Worm (Caenorhabditis elegans) whole organism, young adult: Measurements from ENCODE around the gene arle-14.

Experiments used
- B0019.2 ChIP-seq: fragments of 200-800 bp; sonication (Bioruptor generic); conservative IDR thresholded peaks from 2 replicates; pipeline ENCODE4 v1.3.6; 2022; ENCODE audit warnings: missing genetic modification reagents, missing genetic modification characterization, missing compliant biosample characterization
- B0035.1 ChIP-seq: sonication (generic microtip); optimal IDR thresholded peaks from 2 replicates; lab custom pipeline; 2016; ENCODE audit warnings: missing genetic modification characterization, mild to moderate bottlenecking, missing compliant biosample characterization, missing genotype, missing genetic modification reagents
- C17E4.6 ChIP-seq: fragments of 200-800 bp; sonication (Bioruptor generic); IDR thresholded peaks from 2 replicates; pipeline ENCODE4 v1.3.6; 2022; ENCODE audit warnings: missing genetic modification reagents, missing genetic modification characterization, missing compliant biosample characterization
- D2030.7 ChIP-seq: fragments of 200-800 bp; sonication (Bioruptor generic); IDR thresholded peaks from 2 replicates; pipeline ENCODE4 v1.3.6; 2022; ENCODE audit warnings: missing genetic modification reagents, missing genetic modification characterization, missing compliant biosample characterization
- F33H1.4 ChIP-seq: fragments of 200-800 bp; sonication (Bioruptor generic); IDR thresholded peaks from 2 replicates; pipeline ENCODE4 v1.3.6; 2022; ENCODE audit warnings: missing genetic modification reagents, missing genetic modification characterization, missing compliant biosample characterization
- F37B4.10 ChIP-seq: fragments of 200-800 bp; sonication (Bioruptor generic); IDR thresholded peaks from 2 replicates; pipeline ENCODE4 v1.3.6; 2022; ENCODE audit warnings: missing genetic modification characterization, missing compliant biosample characterization
- F39B2.1 ChIP-seq: fragments of 200-800 bp; sonication (Bioruptor generic); IDR thresholded peaks from 2 replicates; pipeline ENCODE4 v1.3.6; 2022; ENCODE audit warnings: missing genetic modification reagents, missing genetic modification characterization, missing compliant biosample characterization
- T07F8.4 ChIP-seq: sonication (generic microtip); optimal IDR thresholded peaks from 2 replicates; lab custom pipeline; 2016; ENCODE audit warnings: mild to moderate bottlenecking, missing genetic modification characterization, moderate library complexity, missing compliant biosample characterization
- Y53G8AR.9 ChIP-seq: fragments of 200-800 bp; sonication (Bioruptor generic); conservative IDR thresholded peaks from 2 replicates; pipeline ENCODE4 v1.3.6; 2022; ENCODE audit warnings: missing genetic modification reagents, missing genetic modification characterization, missing compliant biosample characterization
- Y79H2A.3 ChIP-seq: fragments of 200-800 bp; sonication (Bioruptor generic); conservative IDR thresholded peaks from 2 replicates; pipeline ENCODE4 v1.3.6; 2022; ENCODE audit warnings: missing genetic modification reagents, missing genetic modification characterization, missing compliant biosample characterization
- Y95B8A.8 ChIP-seq: fragments of 200-800 bp; sonication (Bioruptor generic); IDR thresholded peaks from 2 replicates; pipeline ENCODE4 v1.3.6; 2022; ENCODE audit warnings: missing genetic modification reagents, missing genetic modification characterization, missing compliant biosample characterization
- attf-3 ChIP-seq: fragments of 200-800 bp; sonication (Bioruptor generic); conservative IDR thresholded peaks from 2 replicates; pipeline ENCODE4 v1.3.6; 2022; ENCODE audit warnings: missing genetic modification reagents, missing genetic modification characterization, missing compliant biosample characterization
- attf-5 ChIP-seq: fragments of 200-800 bp; sonication (Bioruptor generic); optimal IDR thresholded peaks from 2 replicates; lab custom pipeline; 2018; ENCODE audit warnings: mild to moderate bottlenecking, missing genetic modification characterization, missing compliant biosample characterization
- cebp-1 ChIP-seq, 2 experiments: fragments of 200-800 bp in 1 of 2; sonication (Bioruptor generic) in 1 of 2; sonication (generic microtip) in 1 of 2; IDR thresholded peaks in 1 of 2; optimal IDR thresholded peaks in 1 of 2; 2 replicates each; pipeline versions ENCODE4 v1.3.6 to Lab custom; 2017 to 2022; ENCODE audit warnings: missing compliant biosample characterization in 2 of 2, missing genetic modification characterization in 2 of 2, mild to moderate bottlenecking in 1 of 2, missing genetic modification reagents in 1 of 2, moderate library complexity in 1 of 2
- ceh-100 ChIP-seq: fragments of 200-800 bp; sonication (Bioruptor generic); IDR thresholded peaks from 2 replicates; pipeline ENCODE4 v1.3.6; 2022; ENCODE audit warnings: missing genetic modification reagents, missing genetic modification characterization, missing compliant biosample characterization
- ceh-27 ChIP-seq: fragments of 200-800 bp; sonication (Bioruptor generic); optimal IDR thresholded peaks from 2 replicates; lab custom pipeline; 2018; ENCODE audit warnings: mild to moderate bottlenecking, missing genetic modification characterization, moderate library complexity, missing compliant biosample characterization
- ceh-40 ChIP-seq: fragments of 200-800 bp; sonication (Bioruptor generic); IDR thresholded peaks from 2 replicates; pipeline ENCODE4 v1.3.6; 2022; ENCODE audit warnings: missing genetic modification characterization, missing compliant biosample characterization
- ceh-58 ChIP-seq: fragments of 200-800 bp; sonication (Bioruptor generic); IDR thresholded peaks from 2 replicates; pipeline ENCODE4 v1.3.6; 2022; ENCODE audit warnings: missing genetic modification characterization, missing compliant biosample characterization
- dox-1 ChIP-seq: fragments of 200-800 bp; sonication (Bioruptor generic); IDR thresholded peaks from 2 replicates; pipeline ENCODE4 v1.3.6; 2022; ENCODE audit warnings: missing genetic modification reagents, missing genetic modification characterization, missing compliant biosample characterization
- dpl-1 ChIP-seq: fragments of 150-350 bp; optimal IDR thresholded peaks from 2 replicates; lab custom pipeline; 2014; ENCODE audit warnings: missing biosample characterization, missing genetic modification reagents, missing genetic modification characterization
- efl-1 ChIP-seq: fragments of 150-350 bp; optimal IDR thresholded peaks from 2 replicates; lab custom pipeline; 2014; ENCODE audit warnings: missing biosample characterization, missing genetic modification reagents, missing genetic modification characterization
- ekl-4 ChIP-seq: fragments of 200-800 bp; sonication (Bioruptor generic); IDR thresholded peaks from 2 replicates; pipeline ENCODE4 v1.3.6; 2022; ENCODE audit warnings: missing genetic modification reagents, missing genetic modification characterization, missing compliant biosample characterization
- gei-17 ChIP-seq: fragments of 200-800 bp; sonication (Bioruptor generic); optimal IDR thresholded peaks from 2 replicates; lab custom pipeline; 2018; ENCODE audit warnings: mild to moderate bottlenecking, missing genetic modification characterization, missing compliant biosample characterization
- him-1 ChIP-seq: sonication (generic microtip); optimal IDR thresholded peaks from 2 replicates; lab custom pipeline; 2016; ENCODE audit warnings: missing genotype, missing genetic modification reagents, missing genetic modification characterization, missing compliant biosample characterization
- let-607 ChIP-seq, 2 experiments: fragments of 200-800 bp in 1 of 2; sonication (Bioruptor generic) in 1 of 2; sonication (generic microtip) in 1 of 2; optimal IDR thresholded peaks; 2 replicates each; lab custom pipeline; 2016 to 2018; ENCODE audit warnings: mild to moderate bottlenecking in 2 of 2, missing compliant biosample characterization in 2 of 2, missing genetic modification characterization in 2 of 2, moderate library complexity in 2 of 2, missing genotype in 1 of 2
- lin-54 ChIP-seq: fragments of 200-800 bp; sonication (Bioruptor generic); optimal IDR thresholded peaks from 2 replicates; lab custom pipeline; 2018; ENCODE audit warnings: mild to moderate bottlenecking, missing genetic modification characterization, missing compliant biosample characterization
- lsl-1 ChIP-seq: fragments of 200-800 bp; sonication (Bioruptor generic); optimal IDR thresholded peaks from 2 replicates; lab custom pipeline; 2018; ENCODE audit warnings: mild to moderate bottlenecking, missing genetic modification characterization, moderate library complexity, missing compliant biosample characterization
- madf-8 ChIP-seq: fragments of 200-800 bp; sonication (Bioruptor generic); conservative IDR thresholded peaks from 2 replicates; pipeline ENCODE4 v1.3.6; 2022; ENCODE audit warnings: missing genetic modification reagents, missing genetic modification characterization, missing compliant biosample characterization
- mcd-1 ChIP-seq: fragments of 200-800 bp; sonication (Bioruptor generic); IDR thresholded peaks from 2 replicates; pipeline ENCODE4 v1.3.6; 2022; ENCODE audit warnings: missing genetic modification reagents, missing genetic modification characterization, missing compliant biosample characterization
- mxl-1 ChIP-seq: sonication (generic microtip); optimal IDR thresholded peaks from 2 replicates; lab custom pipeline; 2016; ENCODE audit warnings: missing genetic modification characterization, missing compliant biosample characterization
- nfyb-1 ChIP-seq: fragments of 200-800 bp; sonication (Bioruptor generic); IDR thresholded peaks from 2 replicates; pipeline ENCODE4 v1.3.6; 2022; ENCODE audit warnings: missing genetic modification reagents, missing genetic modification characterization, missing compliant biosample characterization
- pbrm-1 ChIP-seq: fragments of 200-800 bp; sonication (Bioruptor generic); IDR thresholded peaks from 2 replicates; pipeline ENCODE4 v1.3.6; 2022; ENCODE audit warnings: missing genetic modification reagents, missing genetic modification characterization, missing compliant biosample characterization
- pha-4 ChIP-seq: fragments of 150-350 bp; sonication (generic microtip); optimal IDR thresholded peaks from 2 replicates; lab custom pipeline; 2014; ENCODE audit warnings: missing biosample characterization, missing genetic modification reagents, missing genetic modification characterization
- repo-1 ChIP-seq: sonication (generic microtip); optimal IDR thresholded peaks from 2 replicates; lab custom pipeline; 2017; ENCODE audit warnings: mild to moderate bottlenecking, missing genetic modification characterization, missing compliant biosample characterization
- sdz-38 ChIP-seq: sonication (generic microtip); optimal IDR thresholded peaks from 2 replicates; lab custom pipeline; 2016; ENCODE audit warnings: missing genotype, missing genetic modification characterization, missing compliant biosample characterization
- snpc-1.1 ChIP-seq: sonication (generic microtip); optimal IDR thresholded peaks from 2 replicates; lab custom pipeline; 2017; ENCODE audit warnings: missing genetic modification characterization, mild to moderate bottlenecking, missing compliant biosample characterization, antibody characterized with exemption, moderate library complexity, missing genotype, missing genetic modification reagents; ENCODE audit not compliant: insufficient read depth
- snpc-1.3 ChIP-seq: sonication (generic microtip); optimal IDR thresholded peaks from 2 replicates; lab custom pipeline; 2017; ENCODE audit warnings: missing genetic modification characterization, mild to moderate bottlenecking, missing compliant biosample characterization, antibody characterized with exemption, moderate library complexity, missing genotype, missing genetic modification reagents; ENCODE audit not compliant: insufficient read depth
- snpc-3.4 ChIP-seq: sonication (generic microtip); optimal IDR thresholded peaks from 2 replicates; lab custom pipeline; 2017; ENCODE audit warnings: missing genetic modification characterization, mild to moderate bottlenecking, missing compliant biosample characterization, antibody characterized with exemption, moderate library complexity, missing genotype, missing genetic modification reagents
- snpc-4 ChIP-seq, 5 experiments: fragments of 150-350 bp in 1 of 5; sonication (generic microtip) in 4 of 5; optimal IDR thresholded peaks; 2 replicates each; lab custom pipeline; 2014 to 2018; ENCODE audit warnings: missing genetic modification characterization in 5 of 5, missing biosample characterization in 3 of 5, antibody characterized with exemption in 2 of 5, mild to moderate bottlenecking in 2 of 5, missing compliant biosample characterization in 2 of 5, missing genotype in 2 of 5, moderate library complexity in 2 of 5, missing genetic modification reagents in 1 of 5
- sptf-2 ChIP-seq: fragments of 200-800 bp; sonication (Bioruptor generic); optimal IDR thresholded peaks from 2 replicates; lab custom pipeline; 2018; ENCODE audit warnings: mild to moderate bottlenecking, missing genetic modification characterization, missing compliant biosample characterization
- tlf-1 ChIP-seq: fragments of 200-800 bp; sonication (Bioruptor generic); optimal IDR thresholded peaks from 2 replicates; lab custom pipeline; 2018; ENCODE audit warnings: mild to moderate bottlenecking, missing genetic modification characterization, missing compliant biosample characterization
- xnd-1 ChIP-seq: sonication (generic microtip); optimal IDR thresholded peaks from 2 replicates; lab custom pipeline; 2016; ENCODE audit warnings: missing genotype, missing genetic modification reagents, missing genetic modification characterization, missing compliant biosample characterization
- ztf-18 ChIP-seq: sonication (generic microtip); optimal IDR thresholded peaks from 2 replicates; lab custom pipeline; 2016; ENCODE audit warnings: missing genotype, mild to moderate bottlenecking, missing genetic modification characterization, missing compliant biosample characterization
- ztf-25 ChIP-seq: fragments of 200-800 bp; sonication (Bioruptor generic); IDR thresholded peaks from 2 replicates; pipeline ENCODE4 v1.3.6; 2022; ENCODE audit warnings: missing genetic modification reagents, missing genetic modification characterization, missing compliant biosample characterization
- ztf-26 ChIP-seq: sonication (generic microtip); optimal IDR thresholded peaks from 2 replicates; lab custom pipeline; 2017; ENCODE audit warnings: missing genetic modification characterization, missing compliant biosample characterization
- ztf-6 ChIP-seq: fragments of 200-800 bp; sonication (Bioruptor generic); IDR thresholded peaks from 2 replicates; pipeline ENCODE4 v1.3.6; 2022; ENCODE audit warnings: missing genetic modification reagents, missing genetic modification characterization, missing compliant biosample characterization

Gene arle-14

ce11 chrIII:5706077-5706627, 13.4 kb downstream of the arle-14 start, which contains the start of gene rpl-23 (continued):
- TF ChIP-seq nfyb-1 (GFP tag; lab: Robert Waterston, UW), result 0 out of 2 replicates have a peak, but pooled peaks have one; percentile 12
- TF ChIP-seq cebp-1 (GFP tag; IDR thresholded peaks at IDR 0.05; lab: Robert Waterston, UW), result no peak; the same call in 1 of the 2 replicates
- TF ChIP-seq cebp-1 (tag; optimal IDR thresholded peaks at IDR 0.05; lab: Kevin White, UChicago), result peak; percentile 68
- peak; percentile 54 for TF ChIP-seq snpc-1.1 (tag; lab: Kevin White, UChicago)
- no peak for TF ChIP-seq him-1
- no peak for TF ChIP-seq sptf-2 (GFP tag; lab: Kevin White, UChicago)
- TF ChIP-seq ekl-4 (GFP tag; lab: Robert Waterston, UW), result peak; percentile 67; the same call in 1 of the 2 replicates
- peak; percentile 74 for TF ChIP-seq lin-54 (GFP tag; lab: Kevin White, UChicago)
- no peak for TF ChIP-seq ztf-26
- TF ChIP-seq dpl-1 (GFP tag; lab: Kevin White, UChicago), result peak; percentile 68
- TF ChIP-seq ztf-6, result no peak
- no peak for TF ChIP-seq T07F8.4
- peak; percentile 10 for TF ChIP-seq xnd-1 (tag; lab: Kevin White, UChicago)
- peak; percentile 85 for TF ChIP-seq Y53G8AR.9
- no peak for TF ChIP-seq sdz-38 (tag; lab: Kevin White, UChicago)
- TF ChIP-seq D2030.7 (GFP tag; lab: Robert Waterston, UW), result peak; percentile 77
- TF ChIP-seq lsl-1, result peak; percentile 62
- peak; percentile 78 for TF ChIP-seq snpc-1.3 (tag; lab: Kevin White, UChicago)
- TF ChIP-seq let-607 (tag; optimal IDR thresholded peaks at IDR 0.05; lab: Kevin White, UChicago), result peak in 1 of 2 experiments; percentile 1
- TF ChIP-seq snpc-3.4, result peak; percentile 87
- peak; percentile 57 for TF ChIP-seq attf-3
- TF ChIP-seq madf-8 (GFP tag; lab: Robert Waterston, UW), result peak; percentile 41
- peak; percentile 77 for TF ChIP-seq ceh-27 (GFP tag; lab: Kevin White, UChicago)
- TF ChIP-seq mxl-1 (tag; lab: Kevin White, UChicago), result no peak
- TF ChIP-seq tlf-1, result peak; percentile 67
- peak; percentile 73 for TF ChIP-seq mcd-1 (GFP tag; lab: Robert Waterston, UW)
- TF ChIP-seq pbrm-1 (GFP tag; lab: Robert Waterston, UW), result peak; percentile 67
- TF ChIP-seq F39B2.1, result no peak
- peak; percentile 40 for TF ChIP-seq ztf-18
- no peak for TF ChIP-seq repo-1 (tag; lab: Kevin White, UChicago)
- TF ChIP-seq B0019.2 (GFP tag; lab: Robert Waterston, UW), result peak; percentile 48; the same call in 1 of the 2 replicates
- no peak for TF ChIP-seq ceh-58 (GFP tag; lab: Robert Waterston, UW)
- no peak for TF ChIP-seq C17E4.6 (GFP tag; lab: Robert Waterston, UW)
- TF ChIP-seq ceh-100 (GFP tag; lab: Robert Waterston, UW), result no peak
- no peak for TF ChIP-seq gei-17
- peak; percentile 91 for TF ChIP-seq attf-5
- TF ChIP-seq pha-4 (tag; lab: Kevin White, UChicago), result peak; percentile 18
- no peak for TF ChIP-seq B0035.1
- no peak for TF ChIP-seq F37B4.10 (GFP tag; lab: Robert Waterston, UW)
- no peak for TF ChIP-seq ztf-25 (GFP tag; lab: Robert Waterston, UW)
- no peak for TF ChIP-seq ceh-40 (GFP tag; lab: Robert Waterston, UW)
- TF ChIP-seq F33H1.4 (GFP tag; lab: Robert Waterston, UW), result peak; percentile 98
- TF ChIP-seq Y95B8A.8, result peak; percentile 74; the same call in 1 of the 2 replicates
- TF ChIP-seq efl-1 (GFP tag; lab: Kevin White, UChicago), result peak; percentile 65
- TF ChIP-seq snpc-4 (GFP tag; optimal IDR thresholded peaks at IDR 0.05; lab: Kevin White, UChicago), result peak; percentile 57
- TF ChIP-seq snpc-4 (tag; optimal IDR thresholded peaks at IDR 0.05; lab: Kevin White, UChicago), result peak; percentile 32 to 85 (median 59)
- TF ChIP-seq Y79H2A.3, result no peak
- peak; percentile 60; the same call in 1 of the 2 replicates for TF ChIP-seq dox-1
